Worm (Caenorhabditis elegans) whole organism, midembryonic: ENCODE measurements around the gene rpl-23.

Experiments
- med-1 ChIP-seq: sonication (generic microtip); optimal IDR thresholded peaks from 2 replicates; lab custom pipeline; 2017; ENCODE audit warnings: missing genetic modification characterization, mild to moderate bottlenecking, missing compliant biosample characterization, antibody characterized with exemption, missing genetic modification reagents; ENCODE audit not compliant: insufficient read depth
- ztf-29 ChIP-seq: fragments of 200-800 bp; sonication (Bioruptor generic); IDR thresholded peaks from 2 replicates; pipeline ENCODE4 v1.3.6; 2022; ENCODE audit warnings: missing genetic modification reagents, missing genetic modification characterization, missing compliant biosample characterization

DNA sequence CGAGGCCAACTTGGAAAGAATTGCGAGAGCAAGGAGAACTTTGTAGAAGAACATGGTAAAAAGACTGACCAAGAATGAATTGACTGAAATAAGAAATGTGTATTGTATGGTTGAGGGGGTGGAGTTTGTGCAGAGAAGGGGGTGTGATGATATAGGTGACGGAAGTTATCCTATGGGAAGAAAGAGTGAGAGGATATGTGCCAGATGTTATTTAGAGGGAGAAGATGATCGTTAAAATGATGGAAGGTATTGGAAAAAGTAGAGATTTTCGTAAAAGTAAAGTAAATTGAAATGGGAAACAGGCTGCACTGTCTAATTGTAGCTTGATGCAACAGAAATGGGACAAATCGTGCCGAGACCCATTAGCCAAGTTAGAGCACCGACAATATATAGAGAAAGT is 49.0 kb downstream of the rpl-23 start, which contains the start of gene sdz-21:
- TF ChIP-seq ztf-29 (GFP tag; lab: Robert Waterston, UW) (no peak), med-1 (no peak)
